Worm (Caenorhabditis elegans) whole organism, L2 larva: ENCODE measurements around the gene W02B12.13.

ENCODE experiments used
- C34F6.9 ChIP-seq: fragments of 150-350 bp; optimal IDR thresholded peaks from 2 replicates; lab custom pipeline; 2014; ENCODE audit warnings: missing biosample characterization, missing genetic modification characterization
- F13H6.1 ChIP-seq: sonication (generic microtip); optimal IDR thresholded peaks from 2 replicates; lab custom pipeline; 2016; ENCODE audit warnings: missing genetic modification characterization, missing compliant biosample characterization
- R02D3.7 ChIP-seq: fragments of 150-350 bp; optimal IDR thresholded peaks from 2 replicates; lab custom pipeline; 2014; ENCODE audit warnings: missing biosample characterization, missing genetic modification characterization
- Y55F3AM.14 ChIP-seq: fragments of 200-800 bp; sonication (Bioruptor generic); optimal IDR thresholded peaks from 2 replicates; lab custom pipeline; 2018; ENCODE audit warnings: mild to moderate bottlenecking, missing genetic modification characterization, missing compliant biosample characterization
- ZK546.5 ChIP-seq: sonication (generic microtip); optimal IDR thresholded peaks from 2 replicates; lab custom pipeline; 2017; ENCODE audit warnings: missing biosample characterization, missing genetic modification characterization
- alr-1 ChIP-seq: fragments of 150-350 bp; optimal IDR thresholded peaks from 2 replicates; lab custom pipeline; 2014; ENCODE audit warnings: missing biosample characterization, missing genetic modification characterization
- aly-2 ChIP-seq: fragments of 150-350 bp; optimal IDR thresholded peaks from 2 replicates; lab custom pipeline; 2014; ENCODE audit warnings: missing biosample characterization, missing genetic modification characterization
- ama-1 ChIP-seq: fragments of 150-350 bp; optimal IDR thresholded peaks from 2 replicates; lab custom pipeline; 2018; ENCODE audit warnings: inconsistent platforms
- blmp-1 ChIP-seq: sonication (generic microtip); optimal IDR thresholded peaks from 2 replicates; lab custom pipeline; 2017; ENCODE audit warnings: missing genetic modification characterization, mild to moderate bottlenecking, missing compliant biosample characterization, antibody characterized with exemption, moderate library complexity; ENCODE audit not compliant: insufficient read depth
- ceh-16 ChIP-seq: fragments of 150-350 bp; optimal IDR thresholded peaks from 2 replicates; lab custom pipeline; 2014; ENCODE audit warnings: missing biosample characterization, missing genetic modification characterization
- ceh-82 ChIP-seq: fragments of 150-350 bp; optimal IDR thresholded peaks from 2 replicates; lab custom pipeline; 2014; ENCODE audit warnings: missing biosample characterization, missing genetic modification characterization
- crh-2 ChIP-seq: sonication (generic microtip); optimal IDR thresholded peaks from 2 replicates; lab custom pipeline; 2017; ENCODE audit warnings: missing biosample characterization, missing genetic modification characterization
- dmd-4 ChIP-seq: sonication (generic microtip); optimal IDR thresholded peaks from 2 replicates; lab custom pipeline; 2017; ENCODE audit warnings: missing biosample characterization, missing genetic modification characterization
- egl-27 ChIP-seq: sonication (generic microtip); optimal IDR thresholded peaks from 3 replicates; lab custom pipeline; 2017; ENCODE audit warnings: missing biosample characterization, missing genetic modification reagents, missing genetic modification characterization
- elt-1 ChIP-seq: fragments of 150-350 bp; optimal IDR thresholded peaks from 2 replicates; lab custom pipeline; 2014; ENCODE audit warnings: missing biosample characterization, missing genetic modification characterization
- fos-1 ChIP-seq: fragments of 150-350 bp; optimal IDR thresholded peaks from 2 replicates; lab custom pipeline; 2014; ENCODE audit warnings: missing biosample characterization, missing genetic modification characterization
- gmeb-1 ChIP-seq: fragments of 150-350 bp; optimal IDR thresholded peaks from 2 replicates; lab custom pipeline; 2014; ENCODE audit warnings: missing biosample characterization, missing genetic modification characterization
- lin-11 ChIP-seq: fragments of 150-350 bp; sonication (generic microtip); optimal IDR thresholded peaks from 2 replicates; lab custom pipeline; 2014; ENCODE audit warnings: missing biosample characterization, missing genetic modification characterization, inconsistent platforms, mixed read lengths
- lin-13 ChIP-seq: fragments of 150-350 bp; optimal IDR thresholded peaks from 2 replicates; lab custom pipeline; 2014; ENCODE audit warnings: missing biosample characterization, missing genetic modification reagents, missing genetic modification characterization
- lin-39 ChIP-seq: fragments of 150-350 bp; optimal IDR thresholded peaks from 2 replicates; lab custom pipeline; 2014; ENCODE audit warnings: missing biosample characterization, missing genetic modification reagents, missing genetic modification characterization
- lsy-2 ChIP-seq, 2 experiments: fragments of 150-350 bp in 1 of 2; sonication (generic microtip) in 1 of 2; optimal IDR thresholded peaks; 2 replicates each; lab custom pipeline; 2014 to 2017; ENCODE audit warnings: missing biosample characterization in 2 of 2, missing genetic modification characterization in 2 of 2
- mab-5 ChIP-seq: fragments of 150-350 bp; optimal IDR thresholded peaks from 2 replicates; lab custom pipeline; 2014; ENCODE audit warnings: missing biosample characterization, missing genetic modification characterization
- mbf-1 ChIP-seq: sonication (generic microtip); optimal IDR thresholded peaks from 2 replicates; lab custom pipeline; 2017; ENCODE audit warnings: missing biosample characterization, missing genetic modification characterization
- mdl-1 ChIP-seq, 2 experiments: fragments of 150-350 bp in 1 of 2; sonication (generic microtip) in 1 of 2; optimal IDR thresholded peaks; 2 replicates each; lab custom pipeline; 2017; ENCODE audit warnings: missing biosample characterization in 2 of 2, missing genetic modification characterization in 2 of 2
- nhr-10 ChIP-seq: sonication (generic microtip); optimal IDR thresholded peaks from 2 replicates; lab custom pipeline; 2017; ENCODE audit warnings: missing biosample characterization, missing genetic modification characterization
- nhr-11 ChIP-seq: fragments of 150-350 bp; optimal IDR thresholded peaks from 2 replicates; lab custom pipeline; 2014; ENCODE audit warnings: missing biosample characterization, missing genetic modification characterization
- nhr-12 ChIP-seq: fragments of 150-350 bp; optimal IDR thresholded peaks from 2 replicates; lab custom pipeline; 2014; ENCODE audit warnings: missing biosample characterization, missing genetic modification characterization
- nhr-21 ChIP-seq: fragments of 150-350 bp; optimal IDR thresholded peaks from 2 replicates; lab custom pipeline; 2014; ENCODE audit warnings: missing biosample characterization, missing genetic modification characterization
- nhr-23 ChIP-seq: fragments of 150-350 bp; optimal IDR thresholded peaks from 2 replicates; lab custom pipeline; 2014; ENCODE audit warnings: missing biosample characterization, missing genetic modification reagents, missing genetic modification characterization
- nhr-237 ChIP-seq: fragments of 150-350 bp; optimal IDR thresholded peaks from 2 replicates; lab custom pipeline; 2014; ENCODE audit warnings: missing biosample characterization, missing genetic modification characterization
- nhr-25 ChIP-seq: fragments of 150-350 bp; sonication (generic microtip); optimal IDR thresholded peaks from 3 replicates; lab custom pipeline; 2014; ENCODE audit warnings: missing biosample characterization, missing genetic modification characterization
- nhr-6 ChIP-seq: fragments of 150-350 bp; optimal IDR thresholded peaks from 2 replicates; lab custom pipeline; 2014; ENCODE audit warnings: missing biosample characterization, missing genetic modification characterization
- peb-1 ChIP-seq: fragments of 150-350 bp; optimal IDR thresholded peaks from 2 replicates; lab custom pipeline; 2014; ENCODE audit warnings: missing biosample characterization, missing genetic modification characterization
- sem-4 ChIP-seq: fragments of 150-350 bp; optimal IDR thresholded peaks from 2 replicates; lab custom pipeline; 2014; ENCODE audit warnings: missing biosample characterization, missing genetic modification reagents, missing genetic modification characterization
- skn-1 ChIP-seq: sonication (generic microtip); optimal IDR thresholded peaks from 2 replicates; lab custom pipeline; 2017; ENCODE audit warnings: missing biosample characterization, missing genetic modification characterization
- sma-3 ChIP-seq: sonication (generic microtip); optimal IDR thresholded peaks from 2 replicates; lab custom pipeline; 2016; ENCODE audit warnings: missing genetic modification reagents, missing genetic modification characterization, missing compliant biosample characterization
- sma-9 ChIP-seq, 2 experiments: fragments of 150-350 bp in 1 of 2; sonication (generic microtip) in 1 of 2; optimal IDR thresholded peaks; 2 replicates each; lab custom pipeline; 2014 to 2016; ENCODE audit warnings: missing genetic modification characterization in 2 of 2, mild to moderate bottlenecking in 1 of 2, missing biosample characterization in 1 of 2, missing compliant biosample characterization in 1 of 2, missing genetic modification reagents in 1 of 2, moderate library complexity in 1 of 2
- snpc-4 ChIP-seq: fragments of 150-350 bp; optimal IDR thresholded peaks from 2 replicates; lab custom pipeline; 2014; ENCODE audit warnings: missing biosample characterization, missing genetic modification characterization
- unc-39 ChIP-seq: fragments of 150-350 bp; optimal IDR thresholded peaks from 2 replicates; lab custom pipeline; 2014; ENCODE audit warnings: missing biosample characterization, missing genetic modification characterization
- unc-55 ChIP-seq: fragments of 150-350 bp; sonication (generic microtip); optimal IDR thresholded peaks from 3 replicates; lab custom pipeline; 2014; ENCODE audit warnings: missing biosample characterization, missing genetic modification reagents, missing genetic modification characterization
- unc-62 ChIP-seq: fragments of 150-350 bp; optimal IDR thresholded peaks from 2 replicates; lab custom pipeline; 2014; ENCODE audit warnings: missing biosample characterization, missing genetic modification reagents, missing genetic modification characterization
- zag-1 ChIP-seq: fragments of 150-350 bp; optimal IDR thresholded peaks from 2 replicates; lab custom pipeline; 2014; ENCODE audit warnings: missing biosample characterization, missing genetic modification characterization
- ztf-1 ChIP-seq: fragments of 200-800 bp; sonication (Bioruptor generic); conservative IDR thresholded peaks from 2 replicates; pipeline ENCODE4 v1.3.6; 2022; ENCODE audit warnings: missing genetic modification characterization, missing compliant biosample characterization
- ztf-11 ChIP-seq: sonication (generic microtip); optimal IDR thresholded peaks from 2 replicates; lab custom pipeline; 2017; ENCODE audit warnings: missing biosample characterization, missing genetic modification characterization
- ztf-4 ChIP-seq: fragments of 150-350 bp; optimal IDR thresholded peaks from 2 replicates; lab custom pipeline; 2014; ENCODE audit warnings: missing biosample characterization, missing genetic modification characterization

Gene W02B12.13

DNA sequence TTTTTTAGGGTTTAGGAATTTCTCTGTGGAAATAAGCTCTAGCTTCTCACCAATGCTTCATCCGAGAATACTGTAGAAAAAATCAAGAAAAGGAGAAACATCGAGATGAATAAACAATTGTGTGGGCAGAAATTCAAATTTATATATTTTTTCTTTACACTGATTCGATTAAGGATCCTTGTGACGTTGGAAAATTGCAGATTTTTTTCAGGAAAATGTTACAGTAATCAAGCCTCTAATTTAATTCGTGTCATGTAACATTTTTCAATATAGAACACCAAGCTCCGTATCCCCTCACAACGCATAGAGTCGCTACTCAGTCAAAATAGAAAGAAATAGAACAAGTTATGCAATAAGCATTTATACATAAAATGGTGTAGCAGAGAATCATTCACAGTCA lies 31.3 kb downstream of the W02B12.13 start, which contains the start of gene W02B12.16:
W02B12.16 (minus strand) TSS at position 101 of the 400 bp plus-strand sequence.
- TF ChIP-seq F13H6.1: no peak
- TF ChIP-seq mab-5 (tag; lab: Kevin White, UChicago): no peak
- TF ChIP-seq nhr-10 (tag; lab: Kevin White, UChicago): no peak
- TF ChIP-seq sma-9 (GFP tag; optimal IDR thresholded peaks at IDR 0.05; lab: Kevin White, UChicago): no peak
- TF ChIP-seq sma-9 (tag; optimal IDR thresholded peaks at IDR 0.05; lab: Kevin White, UChicago): no peak
- no peak for TF ChIP-seq fos-1 (tag; lab: Kevin White, UChicago)
- TF ChIP-seq ceh-16 (tag; lab: Kevin White, UChicago): no peak
- TF ChIP-seq unc-39 (tag; lab: Kevin White, UChicago): no peak
- TF ChIP-seq nhr-12 (tag; lab: Kevin White, UChicago): no peak
- no peak for TF ChIP-seq crh-2

DNA sequence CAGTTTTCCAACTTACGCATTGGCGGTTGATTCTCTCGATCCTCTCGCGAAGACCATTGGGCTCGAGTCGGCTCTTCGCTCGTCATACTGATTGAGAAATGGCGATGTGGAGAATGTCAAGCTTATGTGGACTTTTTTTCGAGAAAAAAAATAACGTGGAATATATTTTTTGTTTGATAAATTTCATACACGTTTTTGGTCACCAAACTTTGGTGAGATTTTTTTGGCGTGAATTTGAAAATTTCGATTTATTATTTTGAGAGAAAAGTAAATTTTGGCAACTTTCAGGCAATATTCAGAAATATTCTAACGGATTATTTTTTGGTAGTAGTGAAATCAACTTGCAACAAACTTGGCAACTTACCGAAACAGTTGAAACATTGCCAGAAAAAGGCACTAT lies 34.0 kb downstream of the W02B12.13 start, which contains the start of gene W02B12.12:
W02B12.12 (minus strand) TSS at position 101 of the 400 bp plus-strand sequence.
- TF ChIP-seq nhr-12 (tag; lab: Kevin White, UChicago) (no peak), unc-39 (tag; lab: Kevin White, UChicago) (no peak), ceh-82 (tag; lab: Kevin White, UChicago) (no peak), sma-9 (GFP tag; optimal IDR thresholded peaks at IDR 0.05; lab: Kevin White, UChicago) (no peak), sma-9 (tag; optimal IDR thresholded peaks at IDR 0.05; lab: Kevin White, UChicago) (no peak), fos-1 (tag; lab: Kevin White, UChicago) (no peak), ztf-1 (GFP tag; lab: Robert Waterston, UW) (no peak), skn-1 (tag; lab: Kevin White, UChicago) (no peak), nhr-23 (no peak), unc-62 (GFP tag; lab: Kevin White, UChicago) (no peak), Y55F3AM.14 (GFP tag; lab: Kevin White, UChicago) (no peak), mab-5 (tag; lab: Kevin White, UChicago) (no peak), mbf-1 (no peak), zag-1 (tag; lab: Kevin White, UChicago) (no peak), ztf-11 (tag; lab: Kevin White, UChicago) (no peak), gmeb-1 (tag; lab: Kevin White, UChicago) (no peak), ama-1 (lab: Kevin White, UChicago) (no peak), sma-3 (GFP tag; lab: Kevin White, UChicago) (no peak), unc-55 (GFP tag; lab: Kevin White, UChicago) (no peak), ztf-4 (tag; lab: Kevin White, UChicago) (no peak)

DNA sequence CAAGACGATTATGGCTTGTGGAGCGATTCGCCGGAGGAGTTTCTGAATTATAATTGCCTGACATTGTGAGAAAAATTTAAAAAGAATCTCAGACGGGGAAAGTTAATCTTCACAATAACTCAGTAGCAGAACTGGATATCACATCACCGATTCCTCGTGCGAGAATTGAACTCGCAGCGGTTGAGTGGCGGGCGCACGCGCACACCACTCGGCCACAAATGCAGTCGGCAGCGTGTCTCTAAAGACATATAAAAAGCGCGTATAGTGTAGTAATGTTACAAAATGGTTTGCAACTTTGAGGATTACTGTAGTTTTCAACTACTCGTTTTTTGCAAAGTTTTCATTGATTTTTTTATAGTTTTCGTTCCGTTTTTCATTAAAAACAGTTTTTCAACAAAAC lies 39.5 kb downstream of the W02B12.13 start:
- TF ChIP-seq mab-5 (tag; lab: Kevin White, UChicago): peak; percentile 54
- no peak for TF ChIP-seq ztf-11 (tag; lab: Kevin White, UChicago)
- no peak for TF ChIP-seq nhr-23
- TF ChIP-seq nhr-21: peak; percentile 79
- TF ChIP-seq nhr-12 (tag; lab: Kevin White, UChicago): no peak
- TF ChIP-seq nhr-237 (tag; lab: Kevin White, UChicago): no peak
- no peak for TF ChIP-seq ZK546.5 (tag; lab: Kevin White, UChicago)
- TF ChIP-seq ztf-4 (tag; lab: Kevin White, UChicago): peak; percentile 59
- peak; percentile 1 for TF ChIP-seq zag-1 (tag; lab: Kevin White, UChicago)
- peak; percentile 78 for TF ChIP-seq C34F6.9 (tag; lab: Kevin White, UChicago)
- TF ChIP-seq gmeb-1 (tag; lab: Kevin White, UChicago): peak; percentile 56
- TF ChIP-seq sma-3 (GFP tag; lab: Kevin White, UChicago): peak; percentile 67
- TF ChIP-seq nhr-11 (tag; lab: Kevin White, UChicago): peak; percentile 39
- TF ChIP-seq ceh-82 (tag; lab: Kevin White, UChicago): peak; percentile 59
- TF ChIP-seq snpc-4 (tag; lab: Kevin White, UChicago): peak; percentile 19
- TF ChIP-seq lsy-2 (tag; optimal IDR thresholded peaks at IDR 0.05; lab: Kevin White, UChicago): peak; percentile 48 to 88
- peak; percentile 23 for TF ChIP-seq nhr-6 (tag; lab: Kevin White, UChicago)
- no peak for TF ChIP-seq alr-1
- TF ChIP-seq ztf-1 (GFP tag; lab: Robert Waterston, UW): no peak
- TF ChIP-seq sem-4: no peak
- TF ChIP-seq nhr-25 (tag; lab: Kevin White, UChicago): peak; percentile 58
- TF ChIP-seq elt-1 (tag; lab: Kevin White, UChicago): no peak
- no peak for TF ChIP-seq peb-1 (tag; lab: Kevin White, UChicago)
- TF ChIP-seq crh-2: peak; percentile 63
- TF ChIP-seq lin-11 (tag; lab: Kevin White, UChicago): peak; percentile 92
- peak; percentile 13 for TF ChIP-seq ceh-16 (tag; lab: Kevin White, UChicago)
- TF ChIP-seq R02D3.7: no peak
- TF ChIP-seq nhr-10 (tag; lab: Kevin White, UChicago): no peak
- TF ChIP-seq dmd-4 (tag; lab: Kevin White, UChicago): no peak
- TF ChIP-seq aly-2 (tag; lab: Kevin White, UChicago): no peak
- TF ChIP-seq skn-1 (tag; lab: Kevin White, UChicago): no peak
- peak; percentile 74 for TF ChIP-seq unc-55 (GFP tag; lab: Kevin White, UChicago)
- TF ChIP-seq fos-1 (tag; lab: Kevin White, UChicago): peak; percentile 70
- peak; percentile 72 for TF ChIP-seq sma-9 (GFP tag; optimal IDR thresholded peaks at IDR 0.05; lab: Kevin White, UChicago)
- TF ChIP-seq sma-9 (tag; optimal IDR thresholded peaks at IDR 0.05; lab: Kevin White, UChicago): no peak
- TF ChIP-seq unc-62 (GFP tag; lab: Kevin White, UChicago): no peak
- peak; percentile 25 to 64 for TF ChIP-seq mdl-1 (tag; optimal IDR thresholded peaks at IDR 0.05; lab: Kevin White, UChicago)
- TF ChIP-seq blmp-1 (tag; lab: Kevin White, UChicago): no peak
- TF ChIP-seq lin-13 (GFP tag; lab: Kevin White, UChicago): no peak
- peak; percentile 35 for TF ChIP-seq egl-27 (tag; lab: Kevin White, UChicago)
- TF ChIP-seq mbf-1: no peak
- peak; percentile 48 for TF ChIP-seq F13H6.1
- TF ChIP-seq lin-39 (tag; lab: Kevin White, UChicago): no peak
